Fruit fly (Drosophila melanogaster) whole organism, embryonic: ENCODE measurements around the gene mus301.

Experiments used
- Awh ChIP-seq: fragments of 200-800 bp; sonication (Bioruptor generic); IDR thresholded peaks from 2 replicates; pipeline ENCODE4, ENCODE4 v1.3.6; 2022; ENCODE audit warnings: missing biosample characterization, missing genetic modification characterization
- Bteb2 ChIP-seq: fragments of 200-800 bp; sonication (Bioruptor generic); optimal IDR thresholded peaks from 2 replicates; lab custom pipeline; 2016; ENCODE audit warnings: missing biosample characterization, missing genetic modification characterization
- CG1024 ChIP-seq: fragments of 200-800 bp; sonication (Bioruptor generic); IDR thresholded peaks from 2 replicates; pipeline ENCODE4 v1.3.6; 2022; ENCODE audit warnings: missing biosample characterization, missing genetic modification characterization
- CG10366 ChIP-seq: fragments of 200-800 bp; sonication (Bioruptor generic); IDR thresholded peaks from 2 replicates; pipeline ENCODE4 v1.3.6; 2022; ENCODE audit warnings: missing biosample characterization, missing genetic modification characterization
- CG10654 ChIP-seq: fragments of 200-800 bp; sonication (Bioruptor generic); optimal IDR thresholded peaks from 2 replicates; lab custom pipeline; 2016; ENCODE audit warnings: missing biosample characterization, missing genetic modification characterization
- CG11085 ChIP-seq: fragments of 200-800 bp; sonication (Bioruptor generic); IDR thresholded peaks from 2 replicates; pipeline ENCODE4 v1.3.6; 2022; ENCODE audit warnings: missing biosample characterization, missing genetic modification characterization
- CG12155 ChIP-seq: fragments of 200-800 bp; sonication (Bioruptor generic); optimal IDR thresholded peaks from 3 replicates; lab custom pipeline; 2016; ENCODE audit warnings: missing biosample characterization, missing genetic modification characterization
- CG12219 ChIP-seq: fragments of 200-800 bp; sonication (Bioruptor generic); optimal IDR thresholded peaks from 3 replicates; lab custom pipeline; 2018; ENCODE audit warnings: missing biosample characterization, mild to moderate bottlenecking, missing genetic modification characterization
- CG1233 ChIP-seq: fragments of 200-800 bp; sonication (Bioruptor generic); optimal IDR thresholded peaks from 4 replicates; lab custom pipeline; 2018; ENCODE audit warnings: missing biosample characterization, mild to moderate bottlenecking, missing genetic modification characterization
- CG13775 ChIP-seq: fragments of 200-800 bp; sonication (Bioruptor generic); optimal IDR thresholded peaks from 3 replicates; lab custom pipeline; 2017; ENCODE audit warnings: missing biosample characterization, mild to moderate bottlenecking, missing genetic modification characterization
- CG14050 ChIP-seq: fragments of 200-800 bp; sonication (Bioruptor generic); IDR thresholded peaks from 3 replicates; pipeline ENCODE4 v1.3.6; 2022; ENCODE audit warnings: missing biosample characterization, missing genetic modification characterization
- CG18764 ChIP-seq: fragments of 200-800 bp; sonication (Bioruptor generic); optimal IDR thresholded peaks from 3 replicates; lab custom pipeline; 2016; ENCODE audit warnings: missing biosample characterization, missing genetic modification characterization
- CG33213 ChIP-seq: fragments of 200-800 bp; sonication (Bioruptor generic); optimal IDR thresholded peaks from 3 replicates; lab custom pipeline; 2016; ENCODE audit warnings: missing biosample characterization, missing genetic modification characterization
- CG3847 ChIP-seq: fragments of 200-800 bp; sonication (Bioruptor generic); IDR thresholded peaks from 2 replicates; pipeline ENCODE4 v1.3.6; 2022; ENCODE audit warnings: missing biosample characterization, missing genetic modification characterization
- CG4328 ChIP-seq: fragments of 200-800 bp; sonication (Bioruptor generic); optimal IDR thresholded peaks from 3 replicates; lab custom pipeline; 2017; ENCODE audit warnings: missing biosample characterization, missing genetic modification reagents, missing genetic modification characterization
- CG5953 ChIP-seq: fragments of 200-800 bp; sonication (Bioruptor generic); IDR thresholded peaks from 2 replicates; pipeline ENCODE4 v1.3.6; 2022; ENCODE audit warnings: missing biosample characterization, missing genetic modification characterization
- CG6854 ChIP-seq: fragments of 200-800 bp; sonication (Bioruptor generic); optimal IDR thresholded peaks from 3 replicates; lab custom pipeline; 2017; ENCODE audit warnings: missing biosample characterization, mild to moderate bottlenecking, missing genetic modification characterization
- CG7745 ChIP-seq: fragments of 200-800 bp; sonication (Bioruptor generic); optimal IDR thresholded peaks from 2 replicates; lab custom pipeline; 2018; ENCODE audit warnings: missing biosample characterization, mild to moderate bottlenecking, missing genetic modification characterization, moderate library complexity
- CG7928 ChIP-seq: fragments of 200-800 bp; sonication (Bioruptor generic); optimal IDR thresholded peaks from 2 replicates; lab custom pipeline; 2017; ENCODE audit warnings: missing biosample characterization, mild to moderate bottlenecking, missing genetic modification characterization
- CG8281 ChIP-seq: fragments of 200-800 bp; sonication (Bioruptor generic); optimal IDR thresholded peaks from 2 replicates; lab custom pipeline; 2018; ENCODE audit warnings: missing biosample characterization, mild to moderate bottlenecking, missing genetic modification characterization, moderate library complexity
- CG8944 ChIP-seq: fragments of 200-800 bp; sonication (Bioruptor generic); optimal IDR thresholded peaks from 3 replicates; lab custom pipeline; 2016; ENCODE audit warnings: missing biosample characterization, missing genetic modification characterization
- CG9932 ChIP-seq: fragments of 200-800 bp; sonication (Bioruptor generic); IDR thresholded peaks from 2 replicates; pipeline ENCODE4 v1.3.6; 2022; ENCODE audit warnings: missing biosample characterization, missing genetic modification characterization
- CTCF ChIP-seq: fragments of 200-800 bp; sonication (Bioruptor generic); optimal IDR thresholded peaks from 2 replicates; lab custom pipeline; 2017; ENCODE audit warnings: missing biosample characterization, mild to moderate bottlenecking, missing genetic modification characterization, moderate library complexity
- CrebB ChIP-seq: fragments of 200-800 bp; sonication (Bioruptor generic); optimal IDR thresholded peaks from 3 replicates; lab custom pipeline; 2018; ENCODE audit warnings: missing biosample characterization, mild to moderate bottlenecking, missing genetic modification characterization
- D ChIP-seq, 2 experiments: fragments of 200-800 bp in 1 of 2; fragments of >200 bp in 1 of 2; sonication (Bioruptor generic) in 1 of 2; optimal IDR thresholded peaks; 2 replicates in 1 of 2; 3 replicates in 1 of 2; lab custom pipeline; 2017; ENCODE audit warnings: mild to moderate bottlenecking in 1 of 2, missing biosample characterization in 1 of 2, missing genetic modification characterization in 1 of 2, missing genetic modification reagents in 1 of 2
- Dfd ChIP-seq, 2 experiments: fragments of >200 bp; optimal IDR thresholded peaks; 2 replicates each; lab custom pipeline; 2017; ENCODE audit warnings: missing biosample characterization in 2 of 2, missing genetic modification characterization in 2 of 2
- Doc3 ChIP-seq: fragments of 200-800 bp; sonication (Bioruptor generic); IDR thresholded peaks from 3 replicates; pipeline ENCODE4 v1.3.6; 2022; ENCODE audit warnings: missing biosample characterization, missing genetic modification characterization; ENCODE audit not compliant: partially characterized antibody
- HLH54F ChIP-seq: fragments of 200-800 bp; sonication (Bioruptor generic); optimal IDR thresholded peaks from 3 replicates; lab custom pipeline; 2016; ENCODE audit warnings: missing biosample characterization, missing genetic modification characterization
- Mad ChIP-seq: fragments of 200-800 bp; sonication (Bioruptor generic); optimal IDR thresholded peaks from 2 replicates; lab custom pipeline; 2016; ENCODE audit warnings: missing biosample characterization, missing genetic modification characterization
- Side ChIP-seq: fragments of 200-800 bp; sonication (Bioruptor generic); optimal IDR thresholded peaks from 2 replicates; lab custom pipeline; 2016; ENCODE audit warnings: missing biosample characterization, missing genetic modification characterization
- Sin3A ChIP-seq: fragments of >200 bp; optimal IDR thresholded peaks from 2 replicates; lab custom pipeline; 2018
- Sox102F ChIP-seq: fragments of 200-800 bp; sonication (Bioruptor generic); optimal IDR thresholded peaks from 2 replicates; lab custom pipeline; 2018; ENCODE audit warnings: missing biosample characterization, mild to moderate bottlenecking, missing genetic modification characterization, moderate library complexity
- YL-1 ChIP-seq: fragments of 200-800 bp; sonication (Bioruptor generic); optimal IDR thresholded peaks from 3 replicates; lab custom pipeline; 2017; ENCODE audit warnings: missing biosample characterization, mild to moderate bottlenecking, missing genetic modification characterization
- cas ChIP-seq: fragments of 200-800 bp; sonication (Bioruptor generic); IDR thresholded peaks from 2 replicates; pipeline ENCODE4 v1.3.6; 2022; ENCODE audit warnings: missing biosample characterization, missing genetic modification characterization
- caup ChIP-seq: fragments of 200-800 bp; sonication (Bioruptor generic); optimal IDR thresholded peaks from 3 replicates; lab custom pipeline; 2017; ENCODE audit warnings: missing biosample characterization, mild to moderate bottlenecking, missing genetic modification characterization, moderate library complexity; ENCODE audit not compliant: severe bottlenecking
- fd3F ChIP-seq: fragments of 200-800 bp; sonication (Bioruptor generic); optimal IDR thresholded peaks from 2 replicates; lab custom pipeline; 2018; ENCODE audit warnings: missing biosample characterization, mild to moderate bottlenecking, missing genetic modification characterization, moderate library complexity
- ftz-f1 ChIP-seq: fragments of 200-800 bp; sonication (Bioruptor generic); optimal IDR thresholded peaks from 2 replicates; lab custom pipeline; 2016; ENCODE audit warnings: missing biosample characterization, missing genetic modification characterization
- ham ChIP-seq: fragments of 200-800 bp; sonication (Bioruptor generic); IDR thresholded peaks from 2 replicates; pipeline ENCODE4 v1.3.6; 2022; ENCODE audit warnings: missing biosample characterization, missing genetic modification characterization
- ken ChIP-seq: fragments of 200-800 bp; sonication (Bioruptor generic); IDR thresholded peaks from 3 replicates; pipeline ENCODE4 v1.3.6; 2022; ENCODE audit warnings: missing biosample characterization, missing genetic modification characterization
- lab ChIP-seq: fragments of 200-800 bp; sonication (Bioruptor generic); optimal IDR thresholded peaks from 3 replicates; lab custom pipeline; 2017; ENCODE audit warnings: missing biosample characterization, missing genetic modification characterization, mild to moderate bottlenecking, moderate library complexity, missing genetic modification reagents
- lbe ChIP-seq: fragments of 200-800 bp; sonication (Bioruptor generic); optimal IDR thresholded peaks from 2 replicates; lab custom pipeline; 2016; ENCODE audit warnings: missing biosample characterization, mild to moderate bottlenecking, missing genetic modification characterization
- lmd ChIP-seq: fragments of 200-800 bp; sonication (Bioruptor generic); IDR thresholded peaks from 2 replicates; pipeline ENCODE4 v1.3.6; 2022; ENCODE audit warnings: missing biosample characterization, missing genetic modification characterization
- phol ChIP-seq: fragments of 200-800 bp; sonication (Bioruptor generic); optimal IDR thresholded peaks from 3 replicates; lab custom pipeline; 2018; ENCODE audit warnings: missing biosample characterization, mild to moderate bottlenecking, missing genetic modification characterization, moderate library complexity
- rib ChIP-seq: fragments of 200-800 bp; sonication (Bioruptor generic); IDR thresholded peaks from 2 replicates; pipeline ENCODE4 v1.3.6; 2022; ENCODE audit warnings: missing biosample characterization, missing genetic modification characterization
- sna ChIP-seq: fragments of 200-800 bp; sonication (Bioruptor generic); IDR thresholded peaks from 2 replicates; pipeline ENCODE4 v1.3.6; 2022; ENCODE audit warnings: missing biosample characterization, missing genetic modification characterization; ENCODE audit not compliant: partially characterized antibody
- sr ChIP-seq: fragments of 200-800 bp; sonication (Bioruptor generic); IDR thresholded peaks from 3 replicates; pipeline ENCODE4 v1.3.6; 2022; ENCODE audit warnings: missing biosample characterization, missing genetic modification characterization
- stc ChIP-seq: fragments of 200-800 bp; sonication (Bioruptor generic); IDR thresholded peaks from 2 replicates; pipeline ENCODE4 v1.3.6; 2022; ENCODE audit warnings: missing biosample characterization, missing genetic modification characterization
- stwl ChIP-seq: fragments of 200-800 bp; sonication (Bioruptor generic); optimal IDR thresholded peaks from 3 replicates; lab custom pipeline; 2018; ENCODE audit warnings: missing biosample characterization, mild to moderate bottlenecking, missing genetic modification characterization, moderate library complexity
- tap ChIP-seq: fragments of 200-800 bp; optimal IDR thresholded peaks from 3 replicates; lab custom pipeline; 2019; ENCODE audit warnings: missing biosample characterization, mild to moderate bottlenecking, missing genetic modification characterization, moderate library complexity
- ttk ChIP-seq: fragments of 200-800 bp; sonication (Bioruptor generic); IDR thresholded peaks from 2 replicates; pipeline ENCODE4 v2.1.2; 2022; ENCODE audit warnings: missing biosample characterization, missing genetic modification characterization
- zfh2 ChIP-seq: fragments of 200-800 bp; sonication (Bioruptor generic); optimal IDR thresholded peaks from 2 replicates; lab custom pipeline; 2016; ENCODE audit warnings: missing biosample characterization, missing genetic modification characterization

The mus301 gene

DNA sequence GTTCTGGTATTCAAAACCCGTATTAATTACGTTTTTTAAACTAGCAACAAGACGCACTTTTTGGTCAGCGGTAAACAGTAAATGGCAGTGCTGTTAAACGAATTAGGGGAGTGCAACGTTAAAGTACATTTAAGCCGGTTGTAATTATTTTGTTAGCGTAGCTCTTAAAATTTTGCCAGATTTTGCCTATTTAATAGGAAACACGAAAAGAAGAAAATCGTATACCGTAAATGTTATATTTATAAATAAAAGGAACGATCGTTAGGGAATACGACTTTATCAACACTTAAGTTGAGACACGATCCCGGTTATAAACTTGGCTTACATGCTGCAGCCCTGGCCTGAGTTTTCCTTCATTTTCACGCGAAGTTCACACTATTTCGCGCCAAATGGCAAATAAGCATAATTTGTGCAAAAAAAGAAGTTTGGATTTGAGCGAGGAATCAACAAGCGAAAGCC, at the start of gene mus301, which contains the start of gene Setx (continued):
- peak; percentile 83 for TF ChIP-seq CG11085 (GFP tag; lab: Robert Waterston, UW)
- TF ChIP-seq zfh2, result peak; percentile 94
- TF ChIP-seq CG12155, result peak; percentile 86
- TF ChIP-seq CG8944 (GFP tag; lab: Kevin White, UChicago), result peak; percentile 82
- no peak for TF ChIP-seq Doc3 (GFP tag; lab: Robert Waterston, UW)
- peak; percentile 81 for TF ChIP-seq caup (GFP tag; lab: Kevin White, UChicago)
- 0 out of 2 replicates have a peak, but pooled peaks have one; percentile 48 for TF ChIP-seq ham (GFP tag; lab: Robert Waterston, UW)
- no peak for TF ChIP-seq Awh
- peak; percentile 86 for TF ChIP-seq YL-1 (GFP tag; lab: Kevin White, UChicago)
- peak; percentile 93 for TF ChIP-seq CG3847
- no peak for TF ChIP-seq D (optimal IDR thresholded peaks at IDR 0.05; lab: Kevin White, UChicago)
- no peak for TF ChIP-seq D (GFP tag; optimal IDR thresholded peaks at IDR 0.05; lab: Kevin White, UChicago)
- TF ChIP-seq CG10654, result peak; percentile 80
- no peak for TF ChIP-seq CG5953 (GFP tag; lab: Robert Waterston, UW)
- TF ChIP-seq phol, result peak; percentile 88
- peak; percentile 74 for TF ChIP-seq lmd (GFP tag; lab: Robert Waterston, UW)
- no peak for TF ChIP-seq tap (tag; lab: Kevin White, UChicago)
- no peak for TF ChIP-seq CG6854
- peak; percentile 94 for TF ChIP-seq CG7928 (GFP tag; lab: Kevin White, UChicago)
- no peak for TF ChIP-seq CG7745
- peak; percentile 65 for TF ChIP-seq CG10366 (GFP tag; lab: Robert Waterston, UW)
- peak; percentile 54; the same call in 1 of the 2 replicates for TF ChIP-seq ttk (GFP tag; lab: Robert Waterston, UW)
- peak; percentile 94 for TF ChIP-seq Sin3A (lab: Kevin White, UChicago)
- TF ChIP-seq rib (GFP tag; lab: Robert Waterston, UW), result peak; percentile 73
- peak; percentile 24; the same call in 1 of the 2 replicates for TF ChIP-seq CG1024 (GFP tag; lab: Robert Waterston, UW)
- no peak for TF ChIP-seq sr
- TF ChIP-seq CG12219, result no peak
- no peak for TF ChIP-seq lab (GFP tag; lab: Kevin White, UChicago)
- peak; percentile 78 for TF ChIP-seq stwl (tag; lab: Kevin White, UChicago)
- TF ChIP-seq lbe (GFP tag; lab: Kevin White, UChicago), result peak; percentile 84
- TF ChIP-seq Bteb2, result peak; percentile 89
- TF ChIP-seq sna (GFP tag; lab: Robert Waterston, UW), result no peak
- TF ChIP-seq CTCF (GFP tag; lab: Kevin White, UChicago), result peak; percentile 58
- peak; percentile 70; the same call in 1 of the 3 replicates for TF ChIP-seq ken (GFP tag; lab: Robert Waterston, UW)
- peak; percentile 88 for TF ChIP-seq HLH54F (GFP tag; lab: Kevin White, UChicago)
- TF ChIP-seq Sox102F (GFP tag; lab: Kevin White, UChicago), result no peak
- peak; percentile 79 for TF ChIP-seq CG18764
- peak; percentile 90 for TF ChIP-seq CG33213 (GFP tag; lab: Kevin White, UChicago)
- 0 out of 3 replicates have a peak, but pooled peaks have one; percentile 10 for TF ChIP-seq CG14050 (GFP tag; lab: Robert Waterston, UW)
- no peak for TF ChIP-seq Dfd (GFP tag; optimal IDR thresholded peaks at IDR 0.05; lab: Kevin White, UChicago)
- TF ChIP-seq CG9932, result peak; percentile 94
- TF ChIP-seq stc (GFP tag; lab: Robert Waterston, UW), result no peak
- peak; percentile 81 for TF ChIP-seq Mad (GFP tag; lab: Kevin White, UChicago)
- peak; percentile 46 for TF ChIP-seq ftz-f1
- peak; percentile 63 for TF ChIP-seq fd3F (GFP tag; lab: Kevin White, UChicago)
- TF ChIP-seq CG13775, result peak; percentile 84
- no peak for TF ChIP-seq CG8281 (tag; lab: Kevin White, UChicago)
- TF ChIP-seq CG4328 (GFP tag; lab: Kevin White, UChicago), result peak; percentile 37
- TF ChIP-seq CrebB (tag; lab: Kevin White, UChicago), result peak; percentile 10
- TF ChIP-seq cas (GFP tag; lab: Robert Waterston, UW), result peak; percentile 51; the same call in 1 of the 2 replicates
- peak; percentile 49 for TF ChIP-seq CG1233 (GFP tag; lab: Kevin White, UChicago)
- peak; percentile 62 for TF ChIP-seq Side (GFP tag; lab: Kevin White, UChicago)
